Worm (Caenorhabditis elegans): Measurements from ENCODE around the gene C18G1.8.

- no peak for TF ChIP-seq fkh-10 (GFP tag; optimal IDR thresholded peaks at IDR 0.05)
- no peak for TF ChIP-seq skn-1 (tag; optimal IDR thresholded peaks at IDR 0.05)
- no peak for TF ChIP-seq cey-2 (tag; optimal IDR thresholded peaks at IDR 0.05; ENCODE audit: borderline replicate concordance, insufficient read depth)
- TF ChIP-seq nhr-25 (tag; optimal IDR thresholded peaks at IDR 0.05; ENCODE audit: borderline replicate concordance, insufficient read depth), result no peak
- TF ChIP-seq lin-15B (tag; optimal IDR thresholded peaks at IDR 0.05), result no peak
- TF ChIP-seq dpl-1 (GFP tag; optimal IDR thresholded peaks at IDR 0.05), result no peak
- TF ChIP-seq ZK546.5 (tag; optimal IDR thresholded peaks at IDR 0.05), result no peak
- TF ChIP-seq ceh-32 (tag; optimal IDR thresholded peaks at IDR 0.05; ENCODE audit: poor library complexity), result no peak
- no peak for TF ChIP-seq R02D3.7 (tag; optimal IDR thresholded peaks at IDR 0.05)
- TF ChIP-seq lin-39 (tag; optimal IDR thresholded peaks at IDR 0.05), result no peak
- no peak for TF ChIP-seq dve-1 (tag; optimal IDR thresholded peaks at IDR 0.05; ENCODE audit: insufficient read depth)
- no peak for TF ChIP-seq Y105C5A.15 (GFP tag; IDR thresholded peaks at IDR 0.05)
- no peak for TF ChIP-seq hlh-11 (tag; optimal IDR thresholded peaks at IDR 0.05)
- no peak for TF ChIP-seq aly-2 (tag; optimal IDR thresholded peaks at IDR 0.05)
These were observed 21.4 kb upstream of the C18G1.8 start for ce11 chrV:4787836-4788235.

Measured in whole organism, L4 larva.